Worm (Caenorhabditis elegans) whole organism, L4 larva: ENCODE measurements around the gene sucg-1.

Experiments used
- F10B5.3 ChIP-seq: sonication (generic microtip); optimal IDR thresholded peaks from 2 replicates; lab custom pipeline; 2016; ENCODE audit warnings: mild to moderate bottlenecking, missing genetic modification characterization, missing compliant biosample characterization
- R02D3.7 ChIP-seq: fragments of 150-350 bp; sonication (generic microtip); optimal IDR thresholded peaks from 3 replicates; lab custom pipeline; 2014; ENCODE audit warnings: missing biosample characterization, missing genetic modification characterization
- T20F7.1 ChIP-seq: fragments of 200-800 bp; sonication (Bioruptor generic); optimal IDR thresholded peaks from 2 replicates; lab custom pipeline; 2018; ENCODE audit warnings: mild to moderate bottlenecking, missing genetic modification characterization, missing compliant biosample characterization
- Y5F2A.4 ChIP-seq: fragments of 200-800 bp; sonication (Bioruptor generic); optimal IDR thresholded peaks from 2 replicates; lab custom pipeline; 2018; ENCODE audit warnings: mild to moderate bottlenecking, missing genetic modification characterization, missing compliant biosample characterization
- aha-1 ChIP-seq: fragments of 150-350 bp; peaks from one replicate; lab custom pipeline; 2014; ENCODE audit warnings: missing biosample characterization, missing genetic modification characterization
- ceh-20 ChIP-seq: fragments of 200-800 bp; sonication (Bioruptor generic); IDR thresholded peaks from 2 replicates; pipeline ENCODE4 v1.3.6; 2022; ENCODE audit warnings: missing genetic modification reagents, missing genetic modification characterization, missing compliant biosample characterization
- daf-16 ChIP-seq, 3 experiments: sonication (generic microtip); optimal IDR thresholded peaks; 2 replicates each; lab custom pipeline; 2016 to 2017; ENCODE audit warnings: missing genetic modification characterization in 3 of 3, missing genetic modification reagents in 3 of 3, mild to moderate bottlenecking in 2 of 3, missing compliant biosample characterization in 2 of 3, missing biosample characterization in 1 of 3, moderate library complexity in 1 of 3
- daf-8 ChIP-seq: fragments of 200-800 bp; sonication (Bioruptor generic); IDR thresholded peaks from 2 replicates; pipeline ENCODE4 v1.3.6; 2022; ENCODE audit warnings: missing genetic modification characterization, missing compliant biosample characterization
- dmd-8 ChIP-seq: fragments of 200-800 bp; sonication (Bioruptor generic); IDR thresholded peaks from 2 replicates; pipeline ENCODE4 v1.3.6; 2022; ENCODE audit warnings: missing genetic modification characterization, missing compliant biosample characterization
- dpl-1 ChIP-seq: fragments of 150-350 bp; optimal IDR thresholded peaks from 2 replicates; lab custom pipeline; 2014; ENCODE audit warnings: missing biosample characterization, missing genetic modification reagents, missing genetic modification characterization
- hmg-1.1 ChIP-seq: fragments of 200-800 bp; sonication (Bioruptor generic); IDR thresholded peaks from 2 replicates; pipeline ENCODE4 v1.3.6; 2022; ENCODE audit warnings: missing genetic modification reagents, missing genetic modification characterization, missing compliant biosample characterization
- lin-15B ChIP-seq: fragments of 150-350 bp; sonication (generic microtip); optimal IDR thresholded peaks from 3 replicates; lab custom pipeline; 2014; ENCODE audit warnings: missing biosample characterization, missing genetic modification characterization
- lin-38 ChIP-seq: fragments of 200-800 bp; sonication (Bioruptor generic); IDR thresholded peaks from 2 replicates; pipeline ENCODE4 v1.3.6; 2022; ENCODE audit warnings: missing genetic modification reagents, missing genetic modification characterization, missing compliant biosample characterization
- lir-3 ChIP-seq: sonication (generic microtip); optimal IDR thresholded peaks from 2 replicates; lab custom pipeline; 2016; ENCODE audit warnings: mild to moderate bottlenecking, missing genetic modification characterization, missing compliant biosample characterization
- lsy-2 ChIP-seq, 2 experiments: fragments of 150-350 bp in 1 of 2; sonication (generic microtip) in 1 of 2; optimal IDR thresholded peaks; 2 replicates each; lab custom pipeline; 2014 to 2017; ENCODE audit warnings: missing biosample characterization in 2 of 2, missing genetic modification characterization in 2 of 2
- mdl-1 ChIP-seq, 2 experiments: fragments of 150-350 bp in 1 of 2; sonication (generic microtip) in 1 of 2; optimal IDR thresholded peaks; 2 replicates each; lab custom pipeline; 2014 to 2017; ENCODE audit warnings: missing biosample characterization in 2 of 2, missing genetic modification characterization in 2 of 2
- mdt-29 ChIP-seq: fragments of 200-800 bp; sonication (Bioruptor generic); IDR thresholded peaks from 2 replicates; pipeline ENCODE4 v1.3.6; 2022; ENCODE audit warnings: missing genetic modification reagents, missing genetic modification characterization, missing compliant biosample characterization
- mes-2 ChIP-seq: sonication (generic microtip); optimal IDR thresholded peaks from 2 replicates; lab custom pipeline; 2016; ENCODE audit warnings: missing genotype, mild to moderate bottlenecking, missing genetic modification characterization, missing compliant biosample characterization; ENCODE audit not compliant: poor library complexity, severe bottlenecking
- nhr-28 ChIP-seq: fragments of 150-350 bp; optimal IDR thresholded peaks from 2 replicates; lab custom pipeline; 2014; ENCODE audit warnings: missing biosample characterization, missing genetic modification characterization
- nhr-77 ChIP-seq: fragments of 150-350 bp; optimal IDR thresholded peaks from 2 replicates; lab custom pipeline; 2014; ENCODE audit warnings: missing biosample characterization, missing genetic modification characterization
- saeg-2 ChIP-seq: fragments of 200-800 bp; sonication (Bioruptor generic); IDR thresholded peaks from 2 replicates; pipeline ENCODE4 v1.3.6; 2022; ENCODE audit warnings: missing genetic modification reagents, missing genetic modification characterization, missing compliant biosample characterization
- spr-3 ChIP-seq: fragments of 200-800 bp; sonication (Bioruptor generic); optimal IDR thresholded peaks from 2 replicates; lab custom pipeline; 2018; ENCODE audit warnings: mild to moderate bottlenecking, missing genetic modification characterization, missing compliant biosample characterization
- zip-11 ChIP-seq: fragments of 200-800 bp; sonication (Bioruptor generic); IDR thresholded peaks from 2 replicates; pipeline ENCODE4 v1.3.6; 2022; ENCODE audit warnings: missing genetic modification characterization, missing compliant biosample characterization

The sucg-1 gene

ce11 chrIV:7774206-7774605 is 45.5 kb downstream of the sucg-1 start, which contains the start of the genes hcf-1 and swd-2.2:
TSS of gene hcf-1 (minus strand) at chrIV:7774275.
TSS of gene swd-2.2 (plus strand) at chrIV:7774411.
- TF ChIP-seq mes-2 (tag; lab: Kevin White, UChicago) (peak; percentile 43), lin-15B (tag; lab: Kevin White, UChicago) (no peak), hmg-1.1 (GFP tag; lab: Robert Waterston, UW) (no peak), dmd-8 (GFP tag; lab: Robert Waterston, UW) (no peak), nhr-77 (tag; lab: Kevin White, UChicago) (peak; percentile 8), T20F7.1 (GFP tag; lab: Kevin White, UChicago) (peak; percentile 47), nhr-28 (tag; lab: Kevin White, UChicago) (peak; percentile 22), dpl-1 (peak; percentile 58), lsy-2 (tag; optimal IDR thresholded peaks at IDR 0.05; lab: Kevin White, UChicago) (peak in 1 of 2 experiments; percentile 63), aha-1 (tag; lab: Kevin White, UChicago) (peak; percentile 50), spr-3 (no peak), lin-38 (GFP tag; lab: Robert Waterston, UW) (peak; percentile 93)

- TF ChIP-seq R02D3.7 (no peak), mdl-1 (tag; optimal IDR thresholded peaks at IDR 0.05; lab: Kevin White, UChicago) (no peak), ceh-20 (GFP tag; lab: Robert Waterston, UW) (no peak), mdt-29 (GFP tag; lab: Robert Waterston, UW) (no peak), nhr-77 (tag; lab: Kevin White, UChicago) (no peak)
Measured at ce11 chrIV:7775725-7776124, 47.0 kb downstream of the sucg-1 start, which contains the start of gene swd-2.1. TSS of gene swd-2.1 (plus strand) at chrIV:7776025.

- TF ChIP-seq zip-11 (no peak), lir-3 (tag; lab: Kevin White, UChicago) (no peak), F10B5.3 (tag; lab: Kevin White, UChicago) (no peak), Y5F2A.4 (GFP tag; lab: Kevin White, UChicago) (no peak), daf-16 (GFP tag; optimal IDR thresholded peaks at IDR 0.05; lab: Kevin White, UChicago) (peak in 1 of 2 experiments; percentile 0), daf-16 (tag; optimal IDR thresholded peaks at IDR 0.05; lab: Kevin White, UChicago) (no peak), saeg-2 (no peak), daf-8 (GFP tag; lab: Robert Waterston, UW) (no peak)
Measured at ce11 chrIV:7778865-7779264, 50.2 kb downstream of the sucg-1 start, which contains the start of gene rpap-3. TSS of gene rpap-3 (minus strand) at chrIV:7778965.
